Fruit fly (Drosophila melanogaster) whole organism, wandering third instar larva: Measurements from ENCODE around the gene CG17328.

Experiments
- CG9705 ChIP-seq: fragments of 200-800 bp; sonication (Bioruptor generic); optimal IDR thresholded peaks from 2 replicates; lab custom pipeline; 2018; ENCODE audit warnings: missing biosample characterization, mild to moderate bottlenecking, missing genetic modification characterization
- CrebA ChIP-seq: fragments of 200-800 bp; sonication (Bioruptor generic); optimal IDR thresholded peaks from 2 replicates; lab custom pipeline; 2016; ENCODE audit warnings: missing biosample characterization, mild to moderate bottlenecking, missing genetic modification characterization, borderline replicate concordance
- Dfd ChIP-seq: fragments of >200 bp; optimal IDR thresholded peaks from 2 replicates; lab custom pipeline; 2017; ENCODE audit warnings: missing biosample characterization, missing genetic modification characterization
- Myc ChIP-seq: fragments of >200 bp; optimal IDR thresholded peaks from 2 replicates; lab custom pipeline; 2017
- OdsH ChIP-seq: fragments of 200-800 bp; sonication (Bioruptor generic); optimal IDR thresholded peaks from 2 replicates; lab custom pipeline; 2016; ENCODE audit warnings: missing biosample characterization, mild to moderate bottlenecking, missing genetic modification characterization
- br ChIP-seq: fragments of 200-800 bp; sonication (Bioruptor generic); optimal IDR thresholded peaks from 2 replicates; lab custom pipeline; 2016; ENCODE audit warnings: missing biosample characterization, missing genetic modification characterization
- dl ChIP-seq, 2 experiments: fragments of 175-275, 200-275 bp in 1 of 2; fragments of 200-275 bp in 1 of 2; sonication (Bioruptor generic); optimal IDR thresholded peaks; lab custom pipeline; 2018; ENCODE audit warnings: mild to moderate bottlenecking in 2 of 2, missing biosample characterization in 2 of 2, missing genetic modification characterization in 2 of 2, moderate library complexity in 2 of 2; ENCODE audit not compliant: partially characterized antibody in 2 of 2, insufficient read depth in 1 of 2
- dmrt93B ChIP-seq: fragments of 200-800 bp; sonication (Bioruptor generic); optimal IDR thresholded peaks from 2 replicates; lab custom pipeline; 2018; ENCODE audit warnings: missing biosample characterization, mild to moderate bottlenecking, missing genetic modification characterization
- dsf ChIP-seq: sonication (Bioruptor generic); optimal IDR thresholded peaks from 2 replicates; lab custom pipeline; 2016; ENCODE audit warnings: missing biosample characterization, missing genetic modification characterization, borderline replicate concordance
- jim ChIP-seq: fragments of 175-275, 200-325 bp; sonication (Bioruptor generic); optimal IDR thresholded peaks from 2 replicates; lab custom pipeline; 2016; ENCODE audit warnings: missing biosample characterization, mild to moderate bottlenecking, missing genetic modification characterization
- psq ChIP-seq: fragments of 200-800 bp; sonication (Bioruptor generic); optimal IDR thresholded peaks from 3 replicates; lab custom pipeline; 2017; ENCODE audit warnings: missing biosample characterization, mild to moderate bottlenecking, missing genetic modification characterization, moderate library complexity
- rgr ChIP-seq: fragments of 200-800 bp; sonication (Bioruptor generic); optimal IDR thresholded peaks from 3 replicates; lab custom pipeline; 2016; ENCODE audit warnings: missing biosample characterization, mild to moderate bottlenecking, missing genetic modification characterization
- usp ChIP-seq: fragments of >200 bp; optimal IDR thresholded peaks from 2 replicates; lab custom pipeline; 2017; ENCODE audit warnings: missing biosample characterization, missing genetic modification characterization
- woc ChIP-seq: sonication (Bioruptor generic); optimal IDR thresholded peaks from 2 replicates; lab custom pipeline; 2016; ENCODE audit warnings: missing biosample characterization, mild to moderate bottlenecking, missing genetic modification characterization

DNA sequence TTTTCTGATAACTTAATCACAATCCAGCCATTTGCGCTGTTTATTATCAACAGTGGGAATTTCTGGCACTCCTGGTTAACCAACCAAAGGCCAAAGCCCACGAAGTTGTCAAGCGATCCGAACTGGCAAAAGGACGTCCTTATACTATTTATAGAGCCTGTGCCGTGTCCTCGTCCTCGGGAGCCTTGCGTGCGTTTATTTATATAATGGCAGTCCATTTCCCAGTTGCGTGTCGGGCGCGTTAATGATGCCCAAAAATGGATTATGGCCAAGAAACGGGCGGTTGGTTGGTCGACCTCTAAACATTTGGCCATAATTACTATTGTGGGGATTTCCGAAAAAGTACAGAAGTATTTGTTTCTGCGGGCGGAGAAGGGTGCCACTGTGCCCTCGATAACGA lies 20.7 kb downstream of the CG17328 start:
- TF ChIP-seq jim (no peak), Dfd (no peak), dsf (GFP tag; lab: Kevin White, UChicago) (no peak), Myc (lab: Kevin White, UChicago) (no peak), dmrt93B (GFP tag; lab: Kevin White, UChicago) (no peak), dl (GFP tag; optimal IDR thresholded peaks at IDR 0.05; lab: Kevin White, UChicago; ENCODE audit: insufficient read depth in 1 of 2, partially characterized antibody in 2 of 2) (no peak), CrebA (no peak), usp (GFP tag; lab: Kevin White, UChicago) (no peak), psq (GFP tag; lab: Kevin White, UChicago) (no peak), br (GFP tag; lab: Kevin White, UChicago) (no peak), CG9705 (GFP tag; lab: Kevin White, UChicago) (no peak), OdsH (GFP tag; lab: Kevin White, UChicago) (no peak), woc (GFP tag; lab: Kevin White, UChicago) (no peak), rgr (no peak)
